Fruit fly (Drosophila melanogaster) Kc167 (cell line): ENCODE measurements around the gene CG42335.

Experiments used
- Myc ChIP-seq: fragments of >200 bp; optimal IDR thresholded peaks from 2 replicates; lab custom pipeline; 2017; ENCODE audit warnings: missing external identifiers
- Sin3A ChIP-seq: fragments of >200 bp; optimal IDR thresholded peaks from 2 replicates; lab custom pipeline; 2018; ENCODE audit warnings: missing external identifiers
- insv ChIP-seq: fragments of >200 bp; optimal IDR thresholded peaks from 3 replicates; lab custom pipeline; 2018; ENCODE audit warnings: missing external identifiers
- psq ChIP-seq: fragments of >200 bp; optimal IDR thresholded peaks from 2 replicates; lab custom pipeline; 2017; ENCODE audit warnings: missing external identifiers
- ttk ChIP-seq: sonication (Bioruptor generic); optimal IDR thresholded peaks from 2 replicates; lab custom pipeline; 2017; ENCODE audit warnings: missing external identifiers

- TF ChIP-seq insv (lab: Kevin White, UChicago): no peak
- no peak for TF ChIP-seq ttk
- no peak for TF ChIP-seq psq (lab: Kevin White, UChicago)
- TF ChIP-seq Myc (lab: Kevin White, UChicago): no peak
- no peak for TF ChIP-seq Sin3A (lab: Kevin White, UChicago)
Measured at dm6 chr3R:21726593-21726992, 32.0 kb upstream of the CG42335 start.
